Fruit fly (Drosophila melanogaster): ENCODE results near the gene CG43999.
A peak's percentile ranks its signal among the peaks of the same experiment; 100 is the strongest.

CG43999 gene

dm6 chr3R:23928950-23929602 lies at the start of gene CG43999, which contains the start of the genes CG43998 and CG31142:
Gene CG43999, minus strand, starts transcription at chr3R:23929000.
Gene CG43998, minus strand, starts transcription at chr3R:23929000.
Gene CG31142, plus strand, starts transcription at chr3R:23929243.
- TF ChIP-seq Eip78C (GFP tag) (peak; percentile 61), fkh (GFP tag; optimal IDR thresholded peaks at IDR 0.05) (peak; percentile 63), CG3032 (tag; optimal IDR thresholded peaks at IDR 0.05) (no peak), CG10669 (GFP tag; optimal IDR thresholded peaks at IDR 0.05) (no peak), Sox14 (GFP tag; optimal IDR thresholded peaks at IDR 0.05) (peak; percentile 23), esn (GFP tag; optimal IDR thresholded peaks at IDR 0.05) (peak; percentile 38)

dm6 chr3R:23971764-23972163 lies 43.0 kb upstream of the CG43999 start:
- TF ChIP-seq CG16779 (tag; optimal IDR thresholded peaks at IDR 0.05), result no peak
- TF ChIP-seq vri (GFP tag; optimal IDR thresholded peaks at IDR 0.05), result no peak
- TF ChIP-seq CG34406 (GFP tag; optimal IDR thresholded peaks at IDR 0.05), result no peak
- TF ChIP-seq Met (GFP tag; optimal IDR thresholded peaks at IDR 0.05), result no peak
- TF ChIP-seq svp (GFP tag), result no peak
- no peak for TF ChIP-seq CG8319 (GFP tag; optimal IDR thresholded peaks at IDR 0.05)
- no peak for TF ChIP-seq lz (GFP tag; optimal IDR thresholded peaks at IDR 0.05)
- TF ChIP-seq CG4318 (GFP tag; optimal IDR thresholded peaks at IDR 0.05), result no peak
- no peak for TF ChIP-seq Smox (GFP tag; optimal IDR thresholded peaks at IDR 0.05)
- TF ChIP-seq Hr4 (GFP tag; optimal IDR thresholded peaks at IDR 0.05), result no peak
- no peak for TF ChIP-seq Eip78C (GFP tag)
- no peak for TF ChIP-seq ss (GFP tag; optimal IDR thresholded peaks at IDR 0.05)
- TF ChIP-seq fd85E (GFP tag; optimal IDR thresholded peaks at IDR 0.05), result no peak
- no peak for TF ChIP-seq cyc (GFP tag; optimal IDR thresholded peaks at IDR 0.05)
- TF ChIP-seq esn (GFP tag; optimal IDR thresholded peaks at IDR 0.05), result no peak

dm6 chr3R:23971208-23971607 lies 42.4 kb upstream of the CG43999 start:
- TF ChIP-seq Sox102F (GFP tag; optimal IDR thresholded peaks at IDR 0.05), result no peak
- no peak for TF ChIP-seq CG8319 (GFP tag; optimal IDR thresholded peaks at IDR 0.05)
- TF ChIP-seq OdsH (GFP tag; optimal IDR thresholded peaks at IDR 0.05), result no peak
- no peak for TF ChIP-seq CG6792 (GFP tag; optimal IDR thresholded peaks at IDR 0.05)
- no peak for TF ChIP-seq fd59A (GFP tag; optimal IDR thresholded peaks at IDR 0.05)
- TF ChIP-seq vri (GFP tag; optimal IDR thresholded peaks at IDR 0.05), result no peak
- no peak for TF ChIP-seq Sox14 (GFP tag; optimal IDR thresholded peaks at IDR 0.05)
- TF ChIP-seq Blimp-1 (GFP tag; optimal IDR thresholded peaks at IDR 0.05), result no peak

dm6 chr3R:23969449-23969848 lies 40.6 kb upstream of the CG43999 start:
- TF ChIP-seq Eip93F (GFP tag; optimal IDR thresholded peaks at IDR 0.05) (no peak), CG3919 (GFP tag; optimal IDR thresholded peaks at IDR 0.05) (no peak), CG6276 (GFP tag; optimal IDR thresholded peaks at IDR 0.05) (no peak), CG15336 (GFP tag; IDR thresholded peaks at IDR 0.05) (no peak), Sox15 (GFP tag; optimal IDR thresholded peaks at IDR 0.05) (no peak), Hr38 (GFP tag; optimal IDR thresholded peaks at IDR 0.05) (no peak), Smox (GFP tag; optimal IDR thresholded peaks at IDR 0.05) (no peak), Sox102F (GFP tag; optimal IDR thresholded peaks at IDR 0.05) (no peak), ss (GFP tag; optimal IDR thresholded peaks at IDR 0.05) (no peak), fd85E (GFP tag; optimal IDR thresholded peaks at IDR 0.05) (no peak), cyc (GFP tag; optimal IDR thresholded peaks at IDR 0.05) (no peak), acj6 (GFP tag; optimal IDR thresholded peaks at IDR 0.05) (no peak), CG9139 (GFP tag; optimal IDR thresholded peaks at IDR 0.05) (no peak), CG8632 (GFP tag; optimal IDR thresholded peaks at IDR 0.05) (peak; percentile 24), salr (GFP tag; optimal IDR thresholded peaks at IDR 0.05) (no peak), OdsH (GFP tag; optimal IDR thresholded peaks at IDR 0.05) (no peak), CG6163 (GFP tag; IDR thresholded peaks at IDR 0.05) (no peak), CG11294 (GFP tag; IDR thresholded peaks at IDR 0.05) (no peak), CG6808 (GFP tag; optimal IDR thresholded peaks at IDR 0.05) (no peak), Blimp-1 (GFP tag; optimal IDR thresholded peaks at IDR 0.05) (no peak), svp (GFP tag) (no peak), Hr39 (GFP tag; optimal IDR thresholded peaks at IDR 0.05) (no peak), esn (GFP tag; optimal IDR thresholded peaks at IDR 0.05) (no peak), CG34406 (GFP tag; optimal IDR thresholded peaks at IDR 0.05) (no peak), CG7368 (GFP tag; optimal IDR thresholded peaks at IDR 0.05) (no peak), vri (GFP tag; optimal IDR thresholded peaks at IDR 0.05) (no peak), net (GFP tag; optimal IDR thresholded peaks at IDR 0.05) (no peak), lz (GFP tag; optimal IDR thresholded peaks at IDR 0.05) (no peak), CG6792 (GFP tag; optimal IDR thresholded peaks at IDR 0.05) (no peak), topi (GFP tag; optimal IDR thresholded peaks at IDR 0.05) (no peak), achi (GFP tag; optimal IDR thresholded peaks at IDR 0.05) (peak; percentile 7), CG6854 (GFP tag; optimal IDR thresholded peaks at IDR 0.05) (no peak), dac (GFP tag; optimal IDR thresholded peaks at IDR 0.05) (no peak)
